Worm (Caenorhabditis elegans): ENCODE data around the gene K03A1.4.

K03A1.4 gene

DNA sequence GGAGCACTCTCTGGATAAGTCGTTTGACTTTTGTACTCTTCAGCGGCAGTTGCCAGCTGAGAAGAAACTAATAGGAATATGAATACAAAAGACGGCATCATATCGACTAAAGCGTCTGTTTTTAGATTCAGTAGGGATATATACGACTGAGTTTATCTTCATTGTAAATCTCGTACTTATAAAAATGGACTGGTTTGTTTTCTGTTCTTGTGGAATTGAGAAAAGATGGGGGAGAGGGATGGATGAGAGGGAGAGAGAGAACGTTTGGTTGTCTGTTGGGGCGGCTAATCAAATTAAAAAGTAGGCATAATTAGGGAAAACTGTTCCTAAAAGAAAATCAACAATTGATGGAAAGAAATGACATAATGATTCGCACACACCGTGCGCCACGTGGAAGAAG is 29.2 kb downstream of the K03A1.4 start, which contains the start of gene grd-7:
Gene grd-7, minus strand, starts transcription at position 101 of the 400 bp plus-strand sequence.
- TF ChIP-seq ceh-62 (tag; optimal IDR thresholded peaks at IDR 0.05): no peak
- no peak for TF ChIP-seq Y105C5A.15 (GFP tag; IDR thresholded peaks at IDR 0.05)
- no peak for TF ChIP-seq mxl-3 (GFP tag; optimal IDR thresholded peaks at IDR 0.05)
- TF ChIP-seq R02D3.7 (tag; optimal IDR thresholded peaks at IDR 0.05): no peak
- 0 out of 2 replicates have a peak, but pooled peaks have one; percentile 38 for TF ChIP-seq set-16 (GFP tag; IDR thresholded peaks at IDR 0.05)
- no peak for TF ChIP-seq spr-3 (GFP tag; optimal IDR thresholded peaks at IDR 0.05)

DNA sequence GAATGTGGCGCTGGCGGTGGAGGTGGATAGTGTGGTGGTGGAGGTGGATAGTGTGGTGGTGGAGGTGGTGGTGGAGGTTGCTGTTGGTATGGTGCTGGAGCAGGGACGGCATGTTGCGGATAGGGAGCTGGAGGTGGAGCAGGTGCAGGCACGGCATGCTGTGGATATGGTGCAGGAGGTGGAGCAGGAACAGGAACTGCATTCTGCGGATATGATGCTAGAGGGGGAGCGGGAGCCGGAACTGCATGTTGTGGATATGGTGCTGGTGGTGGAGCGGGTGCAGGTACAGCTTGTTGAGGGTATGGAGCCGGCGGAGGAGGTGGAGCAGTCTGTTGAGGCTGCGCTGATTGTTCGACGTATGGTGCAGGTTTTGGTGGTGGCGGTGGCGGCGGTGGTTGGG is 29.6 kb downstream of the K03A1.4 start:
- peak; percentile 92 for TF ChIP-seq set-16 (GFP tag; IDR thresholded peaks at IDR 0.05)
- no peak for TF ChIP-seq ctbp-1 (GFP tag; IDR thresholded peaks at IDR 0.05)
- TF ChIP-seq lsy-2 (tag; optimal IDR thresholded peaks at IDR 0.05): no peak
- no peak for TF ChIP-seq Y5F2A.4 (GFP tag; optimal IDR thresholded peaks at IDR 0.05)

DNA sequence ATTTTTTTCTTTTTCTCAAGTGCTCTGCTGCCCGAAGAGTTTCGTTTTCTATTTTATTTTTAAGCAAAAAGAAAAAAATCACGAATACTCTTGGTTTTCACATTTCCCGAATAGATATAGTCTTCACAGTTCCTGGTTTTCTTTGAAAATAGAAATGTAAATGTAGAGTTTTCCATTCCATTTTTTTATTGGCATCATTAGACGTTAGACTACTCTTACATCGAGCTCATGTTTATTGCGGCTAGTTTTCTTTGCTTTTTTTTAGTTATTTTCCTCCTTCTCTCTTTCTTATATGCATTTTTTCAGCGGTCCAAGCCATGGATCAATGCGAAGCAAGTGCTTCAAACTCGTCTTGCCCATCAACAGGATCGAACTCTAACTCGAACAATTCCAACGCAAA is 33.2 kb downstream of the K03A1.4 start, which contains the start of gene F46H5.2:
Gene F46H5.2, plus strand, starts transcription at position 301 of the 400 bp plus-strand sequence.
- no peak for TF ChIP-seq F26F4.8 (GFP tag; conservative IDR thresholded peaks at IDR 0.05)
- no peak for TF ChIP-seq zip-2 (tag; optimal IDR thresholded peaks at IDR 0.05)
- TF ChIP-seq nhr-25 (tag; optimal IDR thresholded peaks at IDR 0.05; ENCODE audit: borderline replicate concordance, insufficient read depth): no peak
- TF ChIP-seq pha-4 (GFP tag; IDR thresholded peaks at IDR 0.05): no peak
- no peak for TF ChIP-seq pha-4 (tag; optimal IDR thresholded peaks at IDR 0.05)
- TF ChIP-seq lin-1 (GFP tag; IDR thresholded peaks at IDR 0.05): no peak
- TF ChIP-seq Y48G9A.11 (GFP tag; IDR thresholded peaks at IDR 0.05): no peak
- no peak for TF ChIP-seq unc-130 (GFP tag; optimal IDR thresholded peaks at IDR 0.05)
- TF ChIP-seq hif-1 (tag; optimal IDR thresholded peaks at IDR 0.05): no peak
- TF ChIP-seq vab-7 (GFP tag; IDR thresholded peaks at IDR 0.05): no peak
- TF ChIP-seq madf-5 (GFP tag; IDR thresholded peaks at IDR 0.05): no peak
- no peak for TF ChIP-seq lim-7 (GFP tag; IDR thresholded peaks at IDR 0.05)
- no peak for TF ChIP-seq nhr-237 (tag; optimal IDR thresholded peaks at IDR 0.05)
- TF ChIP-seq aha-1 (tag): no peak
- TF ChIP-seq nhr-102 (tag; optimal IDR thresholded peaks at IDR 0.05): no peak
- no peak for TF ChIP-seq mdl-1 (tag; optimal IDR thresholded peaks at IDR 0.05)
- TF ChIP-seq fkh-10 (GFP tag; optimal IDR thresholded peaks at IDR 0.05): no peak
- TF ChIP-seq dmd-8 (GFP tag; IDR thresholded peaks at IDR 0.05): no peak

DNA sequence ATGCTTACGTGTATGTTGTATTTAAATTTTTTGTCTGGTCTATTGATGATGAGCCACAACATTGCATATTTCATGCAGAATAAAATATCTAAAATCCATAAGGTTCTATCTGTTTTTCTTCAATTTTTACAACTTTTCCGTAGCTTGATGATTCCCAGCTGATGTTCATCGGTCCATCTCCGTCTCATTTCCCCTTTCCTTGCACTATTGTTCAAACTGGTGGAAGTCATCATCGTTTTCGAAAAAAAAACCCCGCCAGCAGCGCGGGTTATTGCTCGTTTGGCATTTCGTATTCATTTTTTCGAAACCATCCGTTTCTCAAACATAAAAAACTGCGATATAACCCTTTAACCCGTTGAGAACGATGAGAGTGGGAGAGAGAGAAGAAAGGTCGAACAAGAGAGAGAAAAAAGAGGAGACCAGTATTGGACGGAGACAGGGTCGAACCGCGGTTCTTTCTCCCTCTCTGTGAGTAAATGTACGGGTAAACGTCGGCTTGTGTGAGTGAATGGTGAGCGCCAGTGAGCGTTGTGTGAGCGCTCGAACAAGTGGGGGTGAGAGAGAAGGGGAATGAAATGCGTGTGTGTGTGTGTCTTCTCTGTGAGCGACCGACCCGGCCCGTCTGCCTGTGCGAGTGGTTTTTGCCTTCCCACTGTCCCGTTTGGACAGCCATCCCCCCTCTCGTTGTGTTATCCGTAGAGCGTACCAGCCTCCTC is 33.8 kb downstream of the K03A1.4 start:
- TF ChIP-seq nhr-237 (tag; optimal IDR thresholded peaks at IDR 0.05) (no peak), Y75B8A.6 (GFP tag; IDR thresholded peaks at IDR 0.05) (no peak), ZK337.2 (GFP tag; IDR thresholded peaks at IDR 0.05) (0 out of 2 replicates have a peak, but pooled peaks have one; percentile 19), spr-1 (tag; optimal IDR thresholded peaks at IDR 0.05) (peak; percentile 83), zfp-2 (tag; optimal IDR thresholded peaks at IDR 0.05) (peak; percentile 59), nhr-77 (tag; optimal IDR thresholded peaks at IDR 0.05) (peak; percentile 94), arid-1 (GFP tag; conservative IDR thresholded peaks at IDR 0.05) (peak; percentile 85), F44E2.7 (GFP tag; IDR thresholded peaks at IDR 0.05) (no peak), R02D3.7 (tag; optimal IDR thresholded peaks at IDR 0.05) (peak; percentile 1), F37D6.2 (tag; optimal IDR thresholded peaks at IDR 0.05) (peak; percentile 78), zip-2 (tag; optimal IDR thresholded peaks at IDR 0.05) (peak; percentile 57), nhr-25 (tag; optimal IDR thresholded peaks at IDR 0.05; ENCODE audit: borderline replicate concordance, insufficient read depth) (peak; percentile 98), nhr-48 (tag; optimal IDR thresholded peaks at IDR 0.05) (peak; percentile 84), vab-7 (GFP tag; IDR thresholded peaks at IDR 0.05) (peak; percentile 65), mep-1 (tag; optimal IDR thresholded peaks at IDR 0.05) (peak; percentile 98), set-16 (GFP tag; IDR thresholded peaks at IDR 0.05) (peak; percentile 88), lin-39 (tag; optimal IDR thresholded peaks at IDR 0.05) (no peak), lin-15B (tag; optimal IDR thresholded peaks at IDR 0.05) (no peak), nhr-28 (tag; optimal IDR thresholded peaks at IDR 0.05) (peak; percentile 91), nhr-102 (tag; optimal IDR thresholded peaks at IDR 0.05) (peak; percentile 71), skn-1 (tag; optimal IDR thresholded peaks at IDR 0.05) (no peak), ztf-7 (tag; optimal IDR thresholded peaks at IDR 0.05) (no peak), snpc-4 (tag; optimal IDR thresholded peaks at IDR 0.05) (no peak), dmd-8 (GFP tag; IDR thresholded peaks at IDR 0.05) (0 out of 2 replicates have a peak, but pooled peaks have one; percentile 9), ztf-11 (tag; optimal IDR thresholded peaks at IDR 0.05) (no peak), Y48G9A.11 (GFP tag; IDR thresholded peaks at IDR 0.05) (no peak)
